Worm (Caenorhabditis elegans) whole organism, L4 larva: ENCODE measurements around the gene F19B10.6.

Source experiments
- ceh-44 ChIP-seq: fragments of 200-800 bp; sonication (Bioruptor generic); IDR thresholded peaks from 2 replicates; pipeline ENCODE4 v1.3.6; 2022; ENCODE audit warnings: missing genetic modification reagents, missing genetic modification characterization, missing compliant biosample characterization
- dpl-1 ChIP-seq: fragments of 150-350 bp; optimal IDR thresholded peaks from 2 replicates; lab custom pipeline; 2014; ENCODE audit warnings: missing biosample characterization, missing genetic modification reagents, missing genetic modification characterization
- hmg-1.1 ChIP-seq: fragments of 200-800 bp; sonication (Bioruptor generic); IDR thresholded peaks from 2 replicates; pipeline ENCODE4 v1.3.6; 2022; ENCODE audit warnings: missing genetic modification reagents, missing genetic modification characterization, missing compliant biosample characterization
- nhr-10 ChIP-seq: fragments of 150-350 bp; optimal IDR thresholded peaks from 2 replicates; lab custom pipeline; 2014; ENCODE audit warnings: missing biosample characterization, missing genetic modification characterization
- unc-130 ChIP-seq: sonication (generic microtip); optimal IDR thresholded peaks from 2 replicates; lab custom pipeline; 2016; ENCODE audit warnings: missing genetic modification reagents, missing genetic modification characterization, missing compliant biosample characterization

DNA sequence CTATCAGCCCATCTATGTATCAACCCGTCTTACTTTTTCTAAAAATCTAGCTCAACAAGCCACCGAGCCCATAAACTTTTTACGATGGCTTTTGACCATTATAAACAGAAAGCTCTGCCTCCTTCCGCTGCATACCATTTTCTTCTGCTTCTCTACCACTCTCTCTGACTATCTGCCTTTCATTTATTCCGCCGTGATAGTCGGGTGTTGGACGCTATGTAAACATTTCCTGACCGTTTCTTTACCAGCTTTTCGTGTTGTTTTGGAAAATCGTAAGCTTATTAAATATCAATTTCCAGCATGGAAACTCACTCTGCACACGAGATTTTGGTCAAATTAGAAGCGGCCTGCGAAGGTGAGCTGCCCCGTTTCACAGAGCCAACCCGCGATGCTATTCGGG, 46.2 kb downstream of the F19B10.6 start, which contains the start of gene F40E12.1:
- TF ChIP-seq nhr-10 (tag; lab: Kevin White, UChicago) (no peak), hmg-1.1 (GFP tag; lab: Robert Waterston, UW) (no peak), dpl-1 (GFP tag; lab: Kevin White, UChicago) (no peak), ceh-44 (GFP tag; lab: Robert Waterston, UW) (no peak), unc-130 (GFP tag; lab: Kevin White, UChicago) (no peak)
